Worm (Caenorhabditis elegans): ENCODE data around the gene gsp-1.

gsp-1 gene

ce11 chrV:10723583-10723982 is 41.4 kb downstream of the gsp-1 start:
- no peak for TF ChIP-seq unc-62 (GFP tag; optimal IDR thresholded peaks at IDR 0.05)

- TF ChIP-seq unc-62 (GFP tag; optimal IDR thresholded peaks at IDR 0.05): no peak
These were observed 42.2 kb downstream of the gsp-1 start for ce11 chrV:10724472-10724871.

ce11 chrV:10725424-10725951 is 43.3 kb downstream of the gsp-1 start:
- no peak for TF ChIP-seq unc-62 (GFP tag; optimal IDR thresholded peaks at IDR 0.05)

ce11 chrV:10726691-10727090 is 44.5 kb downstream of the gsp-1 start:
- no peak for TF ChIP-seq unc-62 (GFP tag; optimal IDR thresholded peaks at IDR 0.05)

- no peak for TF ChIP-seq unc-62 (GFP tag; optimal IDR thresholded peaks at IDR 0.05)
These were observed 45.4 kb downstream of the gsp-1 start for ce11 chrV:10727651-10728050.

- TF ChIP-seq unc-62 (GFP tag; optimal IDR thresholded peaks at IDR 0.05): no peak
These were observed 47.3 kb downstream of the gsp-1 start for ce11 chrV:10729456-10729904.

ce11 chrV:10730824-10731416 is 48.7 kb downstream of the gsp-1 start:
- TF ChIP-seq unc-62 (GFP tag; optimal IDR thresholded peaks at IDR 0.05): no peak

- TF ChIP-seq unc-62 (GFP tag; optimal IDR thresholded peaks at IDR 0.05): no peak
These were observed 49.8 kb downstream of the gsp-1 start, which contains the start of gene T28B11.1 for ce11 chrV:10731989-10732472. TSS of gene T28B11.1 (minus strand) at chrV:10732422.

Measured in whole organism, dauer.